Worm (Caenorhabditis elegans) whole organism, midembryonic: ENCODE results near the gene rfth-1.

Source experiments
- cog-1 ChIP-seq: sonication (generic microtip); optimal IDR thresholded peaks from 2 replicates; lab custom pipeline; 2016; ENCODE audit warnings: missing genetic modification characterization, missing compliant biosample characterization
- flt-1 ChIP-seq: fragments of 200-800 bp; sonication (Bioruptor generic); IDR thresholded peaks from 2 replicates; pipeline ENCODE4 v1.3.6; 2022; ENCODE audit warnings: missing genetic modification characterization, missing compliant biosample characterization
- med-1 ChIP-seq: sonication (generic microtip); optimal IDR thresholded peaks from 2 replicates; lab custom pipeline; 2017; ENCODE audit warnings: missing genetic modification characterization, mild to moderate bottlenecking, missing compliant biosample characterization, antibody characterized with exemption, missing genetic modification reagents; ENCODE audit not compliant: insufficient read depth
- ztf-23 ChIP-seq: fragments of 200-800 bp; sonication (Bioruptor generic); IDR thresholded peaks from 2 replicates; pipeline ENCODE4 v1.3.6; 2022; ENCODE audit warnings: missing genetic modification reagents, missing genetic modification characterization, missing compliant biosample characterization
- ztf-29 ChIP-seq: fragments of 200-800 bp; sonication (Bioruptor generic); IDR thresholded peaks from 2 replicates; pipeline ENCODE4 v1.3.6; 2022; ENCODE audit warnings: missing genetic modification reagents, missing genetic modification characterization, missing compliant biosample characterization

DNA sequence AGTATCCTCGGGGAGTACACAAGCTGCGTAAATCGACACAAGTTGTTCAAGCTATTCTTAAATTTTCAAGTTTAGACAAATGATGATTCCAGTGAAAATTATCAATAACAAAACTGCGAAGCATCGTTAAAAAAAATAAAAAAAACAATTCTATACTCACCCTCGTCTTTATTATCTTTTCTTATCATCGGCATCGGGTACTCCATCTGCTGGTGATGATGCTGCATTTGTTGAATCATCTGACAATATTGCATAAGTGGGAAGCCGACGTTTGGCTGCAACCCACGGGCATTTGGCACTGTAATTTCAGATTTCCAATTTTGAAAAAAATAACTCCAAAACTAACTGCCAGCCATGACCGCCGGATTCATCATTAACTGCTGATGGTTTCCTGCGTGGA is 29.8 kb downstream of the rfth-1 start:
- no peak for TF ChIP-seq cog-1 (tag; lab: Kevin White, UChicago)
- no peak for TF ChIP-seq ztf-23
- no peak for TF ChIP-seq flt-1 (GFP tag; lab: Robert Waterston, UW)
- TF ChIP-seq med-1 (GFP tag; lab: Kevin White, UChicago), result no peak
- no peak for TF ChIP-seq ztf-29 (GFP tag; lab: Robert Waterston, UW)
